Worm (Caenorhabditis elegans) whole organism, L3 larva: Measurements from ENCODE around the gene bgnt-1.5.

Experiments used
- R02D3.7 ChIP-seq: fragments of 150-350 bp; optimal IDR thresholded peaks from 2 replicates; lab custom pipeline; 2014; ENCODE audit warnings: missing biosample characterization, missing genetic modification characterization
- ZK546.5 ChIP-seq: sonication (generic microtip); optimal IDR thresholded peaks from 2 replicates; lab custom pipeline; 2017; ENCODE audit warnings: missing biosample characterization, missing genetic modification characterization
- ama-1 ChIP-seq: fragments of 150-350 bp; optimal IDR thresholded peaks from 2 replicates; lab custom pipeline; 2018
- ceh-16 ChIP-seq: sonication (generic microtip); optimal IDR thresholded peaks from 2 replicates; lab custom pipeline; 2017; ENCODE audit warnings: missing biosample characterization, missing genetic modification characterization
- ceh-82 ChIP-seq: fragments of 150-350 bp; optimal IDR thresholded peaks from 2 replicates; lab custom pipeline; 2014; ENCODE audit warnings: missing biosample characterization, missing genetic modification characterization
- egl-27 ChIP-seq: sonication (generic microtip); optimal IDR thresholded peaks from 4 replicates; lab custom pipeline; 2017; ENCODE audit warnings: missing biosample characterization, missing genetic modification reagents, missing genetic modification characterization
- egl-5 ChIP-seq: fragments of 150-350 bp; optimal IDR thresholded peaks from 2 replicates; lab custom pipeline; 2017; ENCODE audit warnings: missing biosample characterization, missing genetic modification reagents, missing genetic modification characterization, inconsistent platforms
- elt-1 ChIP-seq: fragments of 150-350 bp; optimal IDR thresholded peaks from 2 replicates; lab custom pipeline; 2014; ENCODE audit warnings: missing biosample characterization, missing genetic modification characterization
- elt-2 ChIP-seq: sonication (generic microtip); optimal IDR thresholded peaks from 2 replicates; lab custom pipeline; 2016; ENCODE audit warnings: missing genetic modification reagents, mild to moderate bottlenecking, missing genetic modification characterization, missing compliant biosample characterization
- elt-3 ChIP-seq, 3 experiments: fragments of 150-350 bp in 1 of 3; sonication (generic microtip) in 2 of 3; optimal IDR thresholded peaks; 2 replicates in 2 of 3; 4 replicates in 1 of 3; lab custom pipeline; 2014 to 2017; ENCODE audit warnings: missing biosample characterization in 3 of 3, missing genetic modification characterization in 3 of 3
- eor-1 ChIP-seq, 2 experiments: fragments of 150-350 bp; optimal IDR thresholded peaks; 2 replicates each; lab custom pipeline; 2014 to 2018; ENCODE audit warnings: missing biosample characterization in 2 of 2, missing genetic modification characterization in 2 of 2
- fkh-2 ChIP-seq: fragments of 150-350 bp; optimal IDR thresholded peaks from 2 replicates; lab custom pipeline; 2014; ENCODE audit warnings: missing biosample characterization, missing genetic modification reagents, missing genetic modification characterization
- hmg-11 ChIP-seq: sonication (generic microtip); optimal IDR thresholded peaks from 2 replicates; lab custom pipeline; 2016; ENCODE audit warnings: missing genetic modification characterization, missing compliant biosample characterization
- jun-1 ChIP-seq: fragments of 150-350 bp; optimal IDR thresholded peaks from 2 replicates; lab custom pipeline; 2014; ENCODE audit warnings: missing biosample characterization, missing genetic modification reagents, missing genetic modification characterization
- lin-39 ChIP-seq: fragments of 150-350 bp; optimal IDR thresholded peaks from 2 replicates; lab custom pipeline; 2018; ENCODE audit warnings: missing biosample characterization, missing genetic modification reagents, missing genetic modification characterization
- lsy-12 ChIP-seq: sonication (generic microtip); optimal IDR thresholded peaks from 2 replicates; lab custom pipeline; 2016; ENCODE audit warnings: mild to moderate bottlenecking, missing genetic modification characterization, missing compliant biosample characterization
- mdl-1 ChIP-seq: fragments of 150-350 bp; optimal IDR thresholded peaks from 2 replicates; lab custom pipeline; 2014; ENCODE audit warnings: missing biosample characterization, missing genetic modification characterization
- mml-1 ChIP-seq: fragments of 150-350 bp; sonication (generic microtip); optimal IDR thresholded peaks from 3 replicates; lab custom pipeline; 2014; ENCODE audit warnings: missing biosample characterization, missing genetic modification characterization
- nfya-1 ChIP-seq: sonication (generic microtip); optimal IDR thresholded peaks from 2 replicates; lab custom pipeline; 2017; ENCODE audit warnings: missing genetic modification characterization, mild to moderate bottlenecking, missing compliant biosample characterization, antibody characterized with exemption, moderate library complexity; ENCODE audit not compliant: insufficient read depth
- nhr-23 ChIP-seq: fragments of 150-350 bp; optimal IDR thresholded peaks from 2 replicates; lab custom pipeline; 2014; ENCODE audit warnings: missing biosample characterization, missing genetic modification reagents, missing genetic modification characterization
- nhr-237 ChIP-seq: fragments of 150-350 bp; optimal IDR thresholded peaks from 2 replicates; lab custom pipeline; 2014; ENCODE audit warnings: missing biosample characterization, missing genetic modification characterization
- nhr-25 ChIP-seq: sonication (generic microtip); optimal IDR thresholded peaks from 2 replicates; lab custom pipeline; 2017; ENCODE audit warnings: missing biosample characterization, missing genetic modification characterization
- nhr-28 ChIP-seq: fragments of 150-350 bp; optimal IDR thresholded peaks from 2 replicates; lab custom pipeline; 2014; ENCODE audit warnings: missing biosample characterization, missing genetic modification characterization
- nhr-43 ChIP-seq: sonication (generic microtip); optimal IDR thresholded peaks from 2 replicates; lab custom pipeline; 2016; ENCODE audit warnings: mild to moderate bottlenecking, missing genetic modification characterization, missing compliant biosample characterization; ENCODE audit not compliant: poor library complexity, severe bottlenecking
- nhr-67 ChIP-seq: fragments of 150-350 bp; optimal IDR thresholded peaks from 2 replicates; lab custom pipeline; 2014; ENCODE audit warnings: missing biosample characterization, missing genetic modification characterization
- nhr-77 ChIP-seq: fragments of 150-350 bp; optimal IDR thresholded peaks from 2 replicates; lab custom pipeline; 2014; ENCODE audit warnings: missing biosample characterization, missing genetic modification characterization
- pha-4 ChIP-seq: fragments of 150-350 bp; optimal IDR thresholded peaks from 2 replicates; lab custom pipeline; 2014; ENCODE audit warnings: missing biosample characterization, missing genetic modification reagents, missing genetic modification characterization
- pqm-1 ChIP-seq: fragments of 150-350 bp; optimal IDR thresholded peaks from 2 replicates; lab custom pipeline; 2017; ENCODE audit warnings: missing biosample characterization, missing genetic modification characterization, inconsistent platforms
- snpc-4 ChIP-seq: fragments of 150-350 bp; optimal IDR thresholded peaks from 2 replicates; lab custom pipeline; 2014; ENCODE audit warnings: missing biosample characterization, missing genetic modification characterization
- tbx-2 ChIP-seq: sonication (generic microtip); optimal IDR thresholded peaks from 2 replicates; lab custom pipeline; 2016; ENCODE audit warnings: mild to moderate bottlenecking, missing genetic modification characterization, missing compliant biosample characterization
- unc-39 ChIP-seq: sonication (generic microtip); optimal IDR thresholded peaks from 4 replicates; lab custom pipeline; 2017; ENCODE audit warnings: missing biosample characterization, missing genetic modification characterization
- unc-62 ChIP-seq: fragments of 150-350 bp; sonication (generic microtip); optimal IDR thresholded peaks from 4 replicates; lab custom pipeline; 2014; ENCODE audit warnings: missing biosample characterization, missing genetic modification reagents, missing genetic modification characterization
- ztf-4 ChIP-seq: fragments of 150-350 bp; optimal IDR thresholded peaks from 2 replicates; lab custom pipeline; 2014; ENCODE audit warnings: missing biosample characterization, missing genetic modification characterization

The bgnt-1.5 gene

ce11 chrX:13262195-13262594, 30.0 kb upstream of the bgnt-1.5 start, which contains the start of gene K09A11.1:
Gene K09A11.1, plus strand, starts transcription at chrX:13262495.
- TF ChIP-seq unc-62 (GFP tag; lab: Kevin White, UChicago) (no peak), elt-2 (tag; lab: Kevin White, UChicago) (no peak), ztf-4 (no peak), egl-5 (tag; lab: Kevin White, UChicago) (no peak), jun-1 (tag; lab: Kevin White, UChicago) (no peak), eor-1 (tag; optimal IDR thresholded peaks at IDR 0.05; lab: Kevin White, UChicago) (no peak), ceh-16 (no peak), nhr-237 (no peak), fkh-2 (tag; lab: Kevin White, UChicago) (no peak), nhr-28 (no peak), lin-39 (no peak), unc-39 (tag; lab: Kevin White, UChicago) (no peak), ZK546.5 (no peak), mml-1 (tag; lab: Kevin White, UChicago) (no peak), pha-4 (tag; lab: Kevin White, UChicago) (no peak), R02D3.7 (no peak), elt-3 (tag; optimal IDR thresholded peaks at IDR 0.05; lab: Kevin White, UChicago) (no peak)

- TF ChIP-seq pqm-1, result peak; percentile 21
- peak; percentile 23 for TF ChIP-seq elt-2 (tag; lab: Kevin White, UChicago)
Measured at ce11 chrX:13261037-13261592, 29.0 kb upstream of the bgnt-1.5 start.

- peak; percentile 43 for TF ChIP-seq jun-1 (tag; lab: Kevin White, UChicago)
- no peak for TF ChIP-seq nfya-1
- peak; percentile 45 for TF ChIP-seq pqm-1
- TF ChIP-seq unc-62 (GFP tag; lab: Kevin White, UChicago), result no peak
- no peak for TF ChIP-seq pha-4 (tag; lab: Kevin White, UChicago)
- TF ChIP-seq hmg-11 (tag; lab: Kevin White, UChicago), result no peak
- no peak for TF ChIP-seq eor-1 (tag; optimal IDR thresholded peaks at IDR 0.05; lab: Kevin White, UChicago)
- TF ChIP-seq elt-2 (tag; lab: Kevin White, UChicago), result peak; percentile 97
- TF ChIP-seq, all 47 proteins: peak for 3
Measured at ce11 chrX:13257577-13257976, 25.4 kb upstream of the bgnt-1.5 start, which contains the start of gene K08H2.10. Gene K08H2.10, plus strand, starts transcription at chrX:13257806.

- peak; percentile 14 for TF ChIP-seq nhr-43 (tag; lab: Kevin White, UChicago)
- no peak for TF ChIP-seq R02D3.7
Measured at ce11 chrX:13251914-13252434, 19.8 kb upstream of the bgnt-1.5 start, which contains the start of gene nhr-32. Gene nhr-32, plus strand, starts transcription at chrX:13251964.

- TF ChIP-seq egl-5 (tag; lab: Kevin White, UChicago) (peak; percentile 44), ceh-82 (no peak), nhr-77 (tag; lab: Kevin White, UChicago) (no peak), tbx-2 (tag; lab: Kevin White, UChicago) (peak; percentile 42), ztf-4 (peak; percentile 10), unc-39 (tag; lab: Kevin White, UChicago) (no peak), pha-4 (tag; lab: Kevin White, UChicago) (peak; percentile 89), egl-27 (peak; percentile 19), nhr-67 (no peak), ceh-16 (no peak), ama-1 (lab: Kevin White, UChicago) (peak; percentile 54), nfya-1 (peak; percentile 71), nhr-28 (no peak), jun-1 (tag; lab: Kevin White, UChicago) (peak; percentile 12), pqm-1 (peak; percentile 0), lin-39 (peak; percentile 77), snpc-4 (tag; lab: Kevin White, UChicago) (peak; percentile 53), nhr-25 (tag; lab: Kevin White, UChicago) (peak; percentile 88), elt-1 (tag; lab: Kevin White, UChicago) (peak; percentile 82), hmg-11 (tag; lab: Kevin White, UChicago) (peak; percentile 55), nhr-23 (peak; percentile 71), lsy-12 (peak; percentile 25), mdl-1 (peak; percentile 87), nhr-43 (tag; lab: Kevin White, UChicago) (peak; percentile 44), elt-3 (tag; optimal IDR thresholded peaks at IDR 0.05; lab: Kevin White, UChicago) (no peak), elt-2 (tag; lab: Kevin White, UChicago) (peak; percentile 41), nhr-237 (no peak)
Measured at ce11 chrX:13251354-13251843, 19.2 kb upstream of the bgnt-1.5 start.
